Fruit fly (Drosophila melanogaster) whole organism, pupa: ENCODE data around the gene CG8541.

ENCODE experiments used
- CG10348 ChIP-seq: fragments of 200-800 bp; sonication (Bioruptor generic); IDR thresholded peaks from 2 replicates; pipeline ENCODE4 v1.3.6; 2022; ENCODE audit warnings: missing biosample characterization, missing genetic modification characterization
- CG13204 ChIP-seq: fragments of 200-800 bp; sonication (Bioruptor generic); optimal IDR thresholded peaks from 2 replicates; lab custom pipeline; 2018; ENCODE audit warnings: missing biosample characterization, mild to moderate bottlenecking, missing genetic modification characterization, moderate library complexity
- CG15710 ChIP-seq: fragments of 200-800 bp; sonication (Bioruptor generic); optimal IDR thresholded peaks from 2 replicates; lab custom pipeline; 2018; ENCODE audit warnings: missing biosample characterization, mild to moderate bottlenecking, missing genetic modification characterization, moderate library complexity
- CG34367 ChIP-seq: fragments of 200-800 bp; sonication (Bioruptor generic); optimal IDR thresholded peaks from 2 replicates; lab custom pipeline; 2018; ENCODE audit warnings: missing biosample characterization, mild to moderate bottlenecking, missing genetic modification characterization
- CG8159 ChIP-seq: fragments of 200-800 bp; sonication (Bioruptor generic); optimal IDR thresholded peaks from 3 replicates; lab custom pipeline; 2018; ENCODE audit warnings: missing biosample characterization, mild to moderate bottlenecking, missing genetic modification characterization, moderate library complexity
- CG8301 ChIP-seq: fragments of 200-800 bp; sonication (Bioruptor generic); optimal IDR thresholded peaks from 2 replicates; lab custom pipeline; 2018; ENCODE audit warnings: missing biosample characterization, mild to moderate bottlenecking, missing genetic modification characterization
- CG9948 ChIP-seq: fragments of 200-800 bp; sonication (Bioruptor generic); optimal IDR thresholded peaks from 2 replicates; lab custom pipeline; 2018; ENCODE audit warnings: missing biosample characterization, mild to moderate bottlenecking, missing genetic modification characterization, moderate library complexity

DNA sequence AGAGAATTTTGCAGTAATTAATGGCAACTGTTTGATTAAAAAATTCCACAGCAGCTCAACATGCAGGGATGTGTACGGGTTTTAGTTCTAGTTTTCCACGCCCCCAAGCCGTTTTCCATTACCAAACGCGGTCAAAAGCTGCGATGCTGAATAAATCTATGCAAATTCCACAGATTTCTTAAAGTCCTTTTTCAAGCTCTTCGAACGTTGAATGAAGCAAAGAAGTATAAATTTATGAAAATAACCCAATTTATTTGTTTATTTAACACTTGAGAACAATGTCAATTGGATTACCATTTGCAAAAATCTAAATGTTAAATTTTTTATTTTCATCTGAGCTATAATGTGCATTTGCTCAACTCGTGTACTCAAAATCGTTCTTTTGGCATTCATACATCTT lies 6.2 kb upstream of the CG8541 start, which contains the start of the genes CG42660, CG42661 and Tsp66A:
- TF ChIP-seq CG34367 (no peak), CG10348 (GFP tag; lab: Robert Waterston, UW) (no peak), CG9948 (tag; lab: Kevin White, UChicago) (no peak), CG15710 (tag; lab: Kevin White, UChicago) (no peak), CG8159 (tag; lab: Kevin White, UChicago) (no peak), CG8301 (no peak), CG13204 (GFP tag; lab: Kevin White, UChicago) (no peak)
